Fruit fly (Drosophila melanogaster): Measurements from ENCODE around the gene CG11598.

- TF ChIP-seq h (optimal IDR thresholded peaks at IDR 0.05) (no peak), ttk (optimal IDR thresholded peaks at IDR 0.05) (no peak), psq (optimal IDR thresholded peaks at IDR 0.05) (no peak)
These were observed 46.6 kb downstream of the CG11598 start, which contains the start of gene Cyp313a4 for dm6 chr3R:12681275-12681674.

Data from Kc167 (cell line).